Worm (Caenorhabditis elegans): ENCODE data around the gene K11H3.3.

The K11H3.3 gene

ce11 chrIII:9830502-9830901 lies 21.2 kb upstream of the K11H3.3 start, which contains the start of gene ZK632.12:
TSS of gene ZK632.12 (plus strand) at chrIII:9830802.
- TF ChIP-seq unc-86 (tag; optimal IDR thresholded peaks at IDR 0.05) (no peak), vab-15 (tag; optimal IDR thresholded peaks at IDR 0.05) (no peak), fkh-10 (GFP tag; optimal IDR thresholded peaks at IDR 0.05) (no peak), Y116A8C.19 (tag; optimal IDR thresholded peaks at IDR 0.05; ENCODE audit: borderline replicate concordance) (no peak), rnt-1 (tag; optimal IDR thresholded peaks at IDR 0.05) (no peak), alr-1 (tag; optimal IDR thresholded peaks at IDR 0.05; ENCODE audit: borderline replicate concordance) (no peak), dsc-1 (tag; optimal IDR thresholded peaks at IDR 0.05) (no peak), ztf-11 (tag; optimal IDR thresholded peaks at IDR 0.05) (no peak), lin-35 (GFP tag; optimal IDR thresholded peaks at IDR 0.05) (no peak), ama-1 (optimal IDR thresholded peaks at IDR 0.05) (no peak), unc-130 (tag; optimal IDR thresholded peaks at IDR 0.05) (no peak), C16A3.4 (tag; optimal IDR thresholded peaks at IDR 0.05) (no peak), fos-1 (tag; optimal IDR thresholded peaks at IDR 0.05) (no peak), pqm-1 (tag; optimal IDR thresholded peaks at IDR 0.05) (no peak), snu-23 (GFP tag; optimal IDR thresholded peaks at IDR 0.05) (no peak), lin-14 (GFP tag; optimal IDR thresholded peaks at IDR 0.05) (no peak), lin-39 (tag; optimal IDR thresholded peaks at IDR 0.05) (no peak), unc-62 (GFP tag; optimal IDR thresholded peaks at IDR 0.05) (no peak)

- TF ChIP-seq nhr-19 (GFP tag; conservative IDR thresholded peaks at IDR 0.05): no peak
- TF ChIP-seq vab-15 (tag; optimal IDR thresholded peaks at IDR 0.05): no peak
- TF ChIP-seq nhr-76 (tag; optimal IDR thresholded peaks at IDR 0.05): no peak
These were observed 19.1 kb upstream of the K11H3.3 start for ce11 chrIII:9832569-9832968.

- no peak for TF ChIP-seq mep-1 (tag; optimal IDR thresholded peaks at IDR 0.05)
- TF ChIP-seq fkh-10 (GFP tag; optimal IDR thresholded peaks at IDR 0.05): no peak
- TF ChIP-seq nhr-85 (tag): no peak
These were observed 16.8 kb upstream of the K11H3.3 start, which contains the start of gene K11H3.8 for ce11 chrIII:9834888-9835287. TSS of gene K11H3.8 (plus strand) at chrIII:9835188.

ce11 chrIII:9843715-9844114 lies 7.9 kb upstream of the K11H3.3 start, which contains the start of gene K11H3.5:
TSS of gene K11H3.5 (plus strand) at chrIII:9843768.
- TF ChIP-seq blmp-1 (tag; optimal IDR thresholded peaks at IDR 0.05) (no peak), nhr-90 (tag; optimal IDR thresholded peaks at IDR 0.05; ENCODE audit: poor library complexity) (no peak), efl-1 (optimal IDR thresholded peaks at IDR 0.05) (no peak), efl-1 (GFP tag; optimal IDR thresholded peaks at IDR 0.05 in 1 of 2) (peak in 1 of 2 experiments; percentile 64)

ce11 chrIII:9846093-9846492 lies 5.6 kb upstream of the K11H3.3 start, which contains the start of gene K11H3.2:
TSS of gene K11H3.2 (plus strand) at chrIII:9846393.
- TF ChIP-seq lin-13 (GFP tag; optimal IDR thresholded peaks at IDR 0.05) (no peak), aha-1 (tag; optimal IDR thresholded peaks at IDR 0.05) (no peak), isw-1 (GFP tag; IDR thresholded peaks at IDR 0.05) (no peak), pqm-1 (tag; optimal IDR thresholded peaks at IDR 0.05) (no peak), egl-13 (tag; optimal IDR thresholded peaks at IDR 0.05) (no peak), efl-1 (optimal IDR thresholded peaks at IDR 0.05) (no peak), efl-1 (GFP tag; optimal IDR thresholded peaks at IDR 0.05 in 1 of 2) (no peak), hpl-2 (GFP tag; optimal IDR thresholded peaks at IDR 0.05) (no peak), ztf-11 (tag; optimal IDR thresholded peaks at IDR 0.05) (no peak), nhr-71 (tag; optimal IDR thresholded peaks at IDR 0.05) (no peak), hlh-17 (GFP tag; optimal IDR thresholded peaks at IDR 0.05; ENCODE audit: borderline replicate concordance) (no peak)

- TF ChIP-seq pax-3 (tag; optimal IDR thresholded peaks at IDR 0.05): no peak
- no peak for TF ChIP-seq ztf-4 (tag; optimal IDR thresholded peaks at IDR 0.05)
- no peak for TF ChIP-seq unc-86 (tag; optimal IDR thresholded peaks at IDR 0.05)
- TF ChIP-seq mdl-1 (tag; optimal IDR thresholded peaks at IDR 0.05): peak in 1 of 2 experiments; percentile 5
- no peak for TF ChIP-seq elt-3 (tag; optimal IDR thresholded peaks at IDR 0.05)
- TF ChIP-seq skn-1 (tag; optimal IDR thresholded peaks at IDR 0.05): peak; percentile 40
- no peak for TF ChIP-seq hlh-17 (GFP tag; optimal IDR thresholded peaks at IDR 0.05; ENCODE audit: borderline replicate concordance)
- peak; percentile 38 for TF ChIP-seq mep-1 (tag; optimal IDR thresholded peaks at IDR 0.05)
- peak; percentile 52 to 61 for TF ChIP-seq lin-35 (GFP tag; optimal IDR thresholded peaks at IDR 0.05)
- no peak for TF ChIP-seq isw-1 (GFP tag; IDR thresholded peaks at IDR 0.05)
- no peak for TF ChIP-seq egl-27 (tag; optimal IDR thresholded peaks at IDR 0.05)
- peak; percentile 33 to 64 (median 39) for TF ChIP-seq dpl-1 (GFP tag; optimal IDR thresholded peaks at IDR 0.05)
- TF ChIP-seq ceh-8 (GFP tag; optimal IDR thresholded peaks at IDR 0.05): no peak
- TF ChIP-seq lin-13 (GFP tag; optimal IDR thresholded peaks at IDR 0.05): no peak
- TF ChIP-seq swsn-7 (tag; optimal IDR thresholded peaks at IDR 0.05): peak; percentile 4
- no peak for TF ChIP-seq nhr-85 (tag)
- TF ChIP-seq ceh-63 (GFP tag; optimal IDR thresholded peaks at IDR 0.05): no peak
These were observed 3.6 kb upstream of the K11H3.3 start, which contains the start of gene mrpl-36 for ce11 chrIII:9848083-9848482. TSS of gene mrpl-36 (minus strand) at chrIII:9848116.

Data from whole organism, L1 larva.